Fruit fly (Drosophila melanogaster) whole organism, pupa: ENCODE results near the gene flw.
A peak's percentile ranks its signal among the peaks of the same experiment; 100 is the strongest.

Source experiments
- CG10348 ChIP-seq: fragments of 200-800 bp; sonication (Bioruptor generic); IDR thresholded peaks from 2 replicates; pipeline ENCODE4 v1.3.6; 2022; ENCODE audit warnings: missing biosample characterization, missing genetic modification characterization
- CG12605 ChIP-seq: fragments of 200-800 bp; sonication (Bioruptor generic); IDR thresholded peaks from 2 replicates; pipeline ENCODE4 v1.3.6; 2022; ENCODE audit warnings: missing biosample characterization, missing genetic modification characterization
- CG13204 ChIP-seq: fragments of 200-800 bp; sonication (Bioruptor generic); optimal IDR thresholded peaks from 2 replicates; lab custom pipeline; 2018; ENCODE audit warnings: missing biosample characterization, mild to moderate bottlenecking, missing genetic modification characterization, moderate library complexity
- CG14655 ChIP-seq: fragments of 200-800 bp; sonication (Bioruptor generic); optimal IDR thresholded peaks from 3 replicates; lab custom pipeline; 2017; ENCODE audit warnings: mild to moderate bottlenecking, missing biosample characterization, missing genetic modification reagents, missing genetic modification characterization
- CG15710 ChIP-seq: fragments of 200-800 bp; sonication (Bioruptor generic); optimal IDR thresholded peaks from 2 replicates; lab custom pipeline; 2018; ENCODE audit warnings: missing biosample characterization, mild to moderate bottlenecking, missing genetic modification characterization, moderate library complexity
- CG17806 ChIP-seq: fragments of 200-800 bp; sonication (Bioruptor generic); optimal IDR thresholded peaks from 2 replicates; lab custom pipeline; 2018; ENCODE audit warnings: missing biosample characterization, mild to moderate bottlenecking, missing genetic modification characterization, moderate library complexity
- CG32121 ChIP-seq: fragments of 200-800 bp; sonication (Bioruptor generic); IDR thresholded peaks from 2 replicates; pipeline ENCODE4 v1.3.6; 2022; ENCODE audit warnings: missing biosample characterization, missing genetic modification characterization
- CG34367 ChIP-seq: fragments of 200-800 bp; sonication (Bioruptor generic); optimal IDR thresholded peaks from 2 replicates; lab custom pipeline; 2018; ENCODE audit warnings: missing biosample characterization, mild to moderate bottlenecking, missing genetic modification characterization
- CG4496 ChIP-seq: fragments of 200-800 bp; sonication (Bioruptor generic); IDR thresholded peaks from 3 replicates; pipeline ENCODE4 v1.3.6; 2022; ENCODE audit warnings: missing biosample characterization, missing genetic modification characterization
- CG8159 ChIP-seq: fragments of 200-800 bp; sonication (Bioruptor generic); optimal IDR thresholded peaks from 3 replicates; lab custom pipeline; 2018; ENCODE audit warnings: missing biosample characterization, mild to moderate bottlenecking, missing genetic modification characterization, moderate library complexity
- CG8301 ChIP-seq: fragments of 200-800 bp; sonication (Bioruptor generic); optimal IDR thresholded peaks from 2 replicates; lab custom pipeline; 2018; ENCODE audit warnings: missing biosample characterization, mild to moderate bottlenecking, missing genetic modification characterization
- CG9948 ChIP-seq: fragments of 200-800 bp; sonication (Bioruptor generic); optimal IDR thresholded peaks from 2 replicates; lab custom pipeline; 2018; ENCODE audit warnings: missing biosample characterization, mild to moderate bottlenecking, missing genetic modification characterization, moderate library complexity
- D1 ChIP-seq: fragments of 200-800 bp; sonication (Bioruptor generic); optimal IDR thresholded peaks from 2 replicates; lab custom pipeline; 2018; ENCODE audit warnings: missing biosample characterization, mild to moderate bottlenecking, missing genetic modification characterization, moderate library complexity
- EcR ChIP-seq: fragments of 200-800 bp; sonication (Bioruptor generic); optimal IDR thresholded peaks from 3 replicates; lab custom pipeline; 2019; ENCODE audit warnings: missing biosample characterization, missing genetic modification characterization, mild to moderate bottlenecking, moderate library complexity, missing genetic modification reagents
- Ets98B ChIP-seq: fragments of 200-800 bp; sonication (Bioruptor generic); IDR thresholded peaks from 2 replicates; pipeline ENCODE4 v1.3.6; 2022; ENCODE audit warnings: missing biosample characterization, missing genetic modification characterization
- Pif1A ChIP-seq: fragments of 200-800 bp; sonication (Bioruptor generic); optimal IDR thresholded peaks from 3 replicates; lab custom pipeline; 2016; ENCODE audit warnings: missing biosample characterization, missing genetic modification characterization
- Pif1B ChIP-seq: fragments of 200-800 bp; sonication (Bioruptor generic); optimal IDR thresholded peaks from 3 replicates; lab custom pipeline; 2016; ENCODE audit warnings: missing biosample characterization, missing genetic modification characterization
- Snoo ChIP-seq: fragments of 200-800 bp; sonication (Bioruptor generic); optimal IDR thresholded peaks from 3 replicates; lab custom pipeline; 2017; ENCODE audit warnings: missing biosample characterization, mild to moderate bottlenecking, missing genetic modification characterization, inconsistent platforms
- fd96Ca ChIP-seq: fragments of 200-800 bp; sonication (Bioruptor generic); IDR thresholded peaks from 3 replicates; pipeline ENCODE4 v1.3.6; 2022; ENCODE audit warnings: missing biosample characterization, missing genetic modification characterization
- gl ChIP-seq: fragments of 200-800 bp; sonication (Bioruptor generic); optimal IDR thresholded peaks from 2 replicates; lab custom pipeline; 2018; ENCODE audit warnings: missing biosample characterization, mild to moderate bottlenecking, missing genetic modification characterization
- rn ChIP-seq: fragments of 200-800 bp; sonication (Bioruptor generic); IDR thresholded peaks from 2 replicates; pipeline ENCODE4 v1.3.6; 2022; ENCODE audit warnings: missing biosample characterization, missing genetic modification characterization

The flw gene

dm6 chrX:10367372-10367771 is 18.4 kb upstream of the flw start, which contains the start of gene CG32679:
Gene CG32679 (minus strand): TSS chrX:10367472.
- TF ChIP-seq CG32121 (GFP tag; lab: Robert Waterston, UW) = no peak

- TF ChIP-seq CG8159 (no peak), CG12605 (0 out of 2 replicates have a peak, but pooled peaks have one; percentile 20)
Measured at dm6 chrX:10367801-10368203, 18.0 kb upstream of the flw start, which contains the start of gene CG17841. Gene CG17841 (plus strand): TSS chrX:10368052.

dm6 chrX:10369315-10369714 is 16.4 kb upstream of the flw start:
- no peak for TF ChIP-seq CG8301 (tag; lab: Kevin White, UChicago)
- TF ChIP-seq Snoo (tag; lab: Kevin White, UChicago) = no peak
- no peak for TF ChIP-seq Ets98B
- TF ChIP-seq CG34367 (tag; lab: Kevin White, UChicago) = no peak
- no peak for TF ChIP-seq CG12605
- TF ChIP-seq CG14655 = no peak
- no peak for TF ChIP-seq CG15710 (tag; lab: Kevin White, UChicago)
- TF ChIP-seq gl (tag; lab: Kevin White, UChicago) = no peak
- no peak for TF ChIP-seq CG9948 (tag; lab: Kevin White, UChicago)
- no peak for TF ChIP-seq CG32121 (GFP tag; lab: Robert Waterston, UW)
- TF ChIP-seq Pif1A = no peak

- TF ChIP-seq CG14655 (no peak), CG13204 (no peak), rn (GFP tag; lab: Robert Waterston, UW) (no peak), Snoo (tag; lab: Kevin White, UChicago) (no peak), CG12605 (no peak), EcR (no peak), gl (tag; lab: Kevin White, UChicago) (no peak), Pif1B (GFP tag; lab: Kevin White, UChicago) (no peak), CG9948 (tag; lab: Kevin White, UChicago) (no peak), CG8301 (tag; lab: Kevin White, UChicago) (no peak), Pif1A (no peak), fd96Ca (GFP tag; lab: Robert Waterston, UW) (no peak), D1 (no peak), CG8159 (no peak)
Measured at dm6 chrX:10369763-10370162, 16.0 kb upstream of the flw start.

- TF ChIP-seq EcR (peak; percentile 68), Ets98B (0 out of 2 replicates have a peak, but pooled peaks have one; percentile 8), CG15710 (tag; lab: Kevin White, UChicago) (no peak)
Measured at dm6 chrX:10370201-10371038, 15.3 kb upstream of the flw start.

dm6 chrX:10375216-10375615 is 10.5 kb upstream of the flw start, which contains the start of the genes CG32686 and CG2898:
Gene CG32686 (minus strand): TSS chrX:10375316.
Gene CG2898 (plus strand): TSS chrX:10375374.
- TF ChIP-seq CG32121 (GFP tag; lab: Robert Waterston, UW) (no peak), CG15710 (tag; lab: Kevin White, UChicago) (no peak), D1 (no peak), rn (GFP tag; lab: Robert Waterston, UW) (no peak)

dm6 chrX:10381252-10381651 is 4.5 kb upstream of the flw start, which contains the start of gene CG32681:
Gene CG32681 (minus strand): TSS chrX:10381352.
- TF ChIP-seq Ets98B (no peak), CG9948 (tag; lab: Kevin White, UChicago) (no peak), Pif1A (no peak), CG13204 (no peak), CG12605 (no peak), CG8159 (no peak), fd96Ca (GFP tag; lab: Robert Waterston, UW) (no peak)

dm6 chrX:10384947-10385346 is 813 bp upstream of the flw start:
- no peak for TF ChIP-seq D1
- no peak for TF ChIP-seq Pif1B (GFP tag; lab: Kevin White, UChicago)
- TF ChIP-seq CG32121 (GFP tag; lab: Robert Waterston, UW) = no peak
- no peak for TF ChIP-seq gl (tag; lab: Kevin White, UChicago)
- no peak for TF ChIP-seq CG4496 (GFP tag; lab: Robert Waterston, UW)
- TF ChIP-seq Snoo (tag; lab: Kevin White, UChicago) = no peak
- no peak for TF ChIP-seq CG15710 (tag; lab: Kevin White, UChicago)
- no peak for TF ChIP-seq CG14655
- no peak for TF ChIP-seq EcR
- no peak for TF ChIP-seq CG13204
- TF ChIP-seq Ets98B = no peak
- TF ChIP-seq CG8159 = no peak
- TF ChIP-seq CG17806 (tag; lab: Kevin White, UChicago) = no peak
- TF ChIP-seq CG9948 (tag; lab: Kevin White, UChicago) = no peak
- TF ChIP-seq Pif1A = no peak
- no peak for TF ChIP-seq CG10348 (GFP tag; lab: Robert Waterston, UW)
- TF ChIP-seq rn (GFP tag; lab: Robert Waterston, UW) = no peak
- no peak for TF ChIP-seq CG8301 (tag; lab: Kevin White, UChicago)
